Fruit fly (Drosophila melanogaster) whole organism, embryonic: ENCODE data around the gene Paics.

Experiments
- CG14710 ChIP-seq: fragments of 200-800 bp; sonication (Bioruptor generic); optimal IDR thresholded peaks from 3 replicates; lab custom pipeline; 2019; ENCODE audit warnings: missing biosample characterization, mild to moderate bottlenecking, missing genetic modification characterization, moderate library complexity
- Drgx ChIP-seq: fragments of 200-800 bp; sonication (Bioruptor generic); IDR thresholded peaks from 2 replicates; pipeline ENCODE4 v1.3.6; 2022; ENCODE audit warnings: missing biosample characterization, missing genetic modification characterization
- Mes4 ChIP-seq: fragments of 200-800 bp; sonication (Bioruptor generic); optimal IDR thresholded peaks from 2 replicates; lab custom pipeline; 2016; ENCODE audit warnings: missing biosample characterization, missing genetic modification characterization
- Opbp ChIP-seq: fragments of 200-800 bp; sonication (Bioruptor generic); IDR thresholded peaks from 3 replicates; pipeline ENCODE4 v1.3.6; 2022; ENCODE audit warnings: missing biosample characterization, missing genetic modification characterization; ENCODE audit not compliant: partially characterized antibody
- Sry-β ChIP-seq: fragments of 200-800 bp; sonication (Bioruptor generic); optimal IDR thresholded peaks from 2 replicates; lab custom pipeline; 2018; ENCODE audit warnings: missing biosample characterization, mild to moderate bottlenecking, missing genetic modification characterization, moderate library complexity
- dan ChIP-seq: fragments of 200-800 bp; sonication (Bioruptor generic); IDR thresholded peaks from 2 replicates; pipeline ENCODE4 v1.3.6; 2022; ENCODE audit warnings: missing biosample characterization, missing genetic modification characterization
- ham ChIP-seq: fragments of 200-800 bp; sonication (Bioruptor generic); IDR thresholded peaks from 2 replicates; pipeline ENCODE4 v1.3.6; 2022; ENCODE audit warnings: missing biosample characterization, missing genetic modification characterization
- tap ChIP-seq: fragments of 200-800 bp; optimal IDR thresholded peaks from 3 replicates; lab custom pipeline; 2019; ENCODE audit warnings: missing biosample characterization, mild to moderate bottlenecking, missing genetic modification characterization, moderate library complexity

- TF ChIP-seq ham (GFP tag; lab: Robert Waterston, UW) (no peak), CG14710 (tag; lab: Kevin White, UChicago) (no peak), Sry-β (GFP tag; lab: Kevin White, UChicago) (no peak), dan (GFP tag; lab: Robert Waterston, UW) (no peak), tap (tag; lab: Kevin White, UChicago) (no peak), Opbp (GFP tag; lab: Robert Waterston, UW) (peak; percentile 84), Drgx (GFP tag; lab: Robert Waterston, UW) (no peak), Mes4 (no peak)
Observed at dm6 chrX:12765076-12765475, 4.7 kb upstream of the Paics start, which contains the start of gene Agpat1.
